Worm (Caenorhabditis elegans): ENCODE measurements around the gene ncs-4.

Gene ncs-4

DNA sequence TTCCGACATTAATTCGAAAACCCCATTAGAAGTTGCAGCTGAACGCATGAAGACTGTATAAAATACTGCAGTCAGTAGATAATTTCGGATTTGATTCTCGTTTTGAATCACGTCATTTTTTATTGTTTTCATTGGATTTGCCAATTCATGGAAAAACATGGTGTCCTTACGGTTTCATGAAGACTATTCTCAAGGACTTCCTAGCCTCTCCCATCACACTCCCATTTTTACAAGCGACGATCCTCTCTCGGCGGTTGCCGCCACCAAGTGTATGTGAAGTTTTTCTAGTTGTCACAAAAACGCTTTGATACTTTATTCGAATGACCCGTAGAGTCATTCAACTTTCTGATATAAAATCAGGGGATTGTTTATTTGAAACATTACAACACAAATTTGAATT lies 13.5 kb downstream of the ncs-4 start:
- TF ChIP-seq hmbx-1 (tag; optimal IDR thresholded peaks at IDR 0.05) (no peak), tra-4 (tag; optimal IDR thresholded peaks at IDR 0.05) (no peak), sea-1 (GFP tag; conservative IDR thresholded peaks at IDR 0.05) (no peak), pes-1 (GFP tag; IDR thresholded peaks at IDR 0.05) (no peak), flt-1 (GFP tag; IDR thresholded peaks at IDR 0.05) (no peak), ceh-36 (tag; optimal IDR thresholded peaks at IDR 0.05) (no peak), aly-1 (tag; optimal IDR thresholded peaks at IDR 0.05) (no peak), tbx-37 (GFP tag; conservative IDR thresholded peaks at IDR 0.05) (no peak), hnd-1 (tag; optimal IDR thresholded peaks at IDR 0.05) (no peak), tbx-11 (GFP tag; IDR thresholded peaks at IDR 0.05) (no peak), B0310.2 (tag; optimal IDR thresholded peaks at IDR 0.05) (no peak), ets-7 (tag; optimal IDR thresholded peaks at IDR 0.05) (no peak), ama-1 (optimal IDR thresholded peaks at IDR 0.05) (no peak), ceh-13 (GFP tag; optimal IDR thresholded peaks at IDR 0.05) (no peak), F13C5.2 (tag; optimal IDR thresholded peaks at IDR 0.05) (no peak), hmg-4 (GFP tag; optimal IDR thresholded peaks at IDR 0.05) (no peak), scrt-1 (GFP tag; IDR thresholded peaks at IDR 0.05) (no peak)

DNA sequence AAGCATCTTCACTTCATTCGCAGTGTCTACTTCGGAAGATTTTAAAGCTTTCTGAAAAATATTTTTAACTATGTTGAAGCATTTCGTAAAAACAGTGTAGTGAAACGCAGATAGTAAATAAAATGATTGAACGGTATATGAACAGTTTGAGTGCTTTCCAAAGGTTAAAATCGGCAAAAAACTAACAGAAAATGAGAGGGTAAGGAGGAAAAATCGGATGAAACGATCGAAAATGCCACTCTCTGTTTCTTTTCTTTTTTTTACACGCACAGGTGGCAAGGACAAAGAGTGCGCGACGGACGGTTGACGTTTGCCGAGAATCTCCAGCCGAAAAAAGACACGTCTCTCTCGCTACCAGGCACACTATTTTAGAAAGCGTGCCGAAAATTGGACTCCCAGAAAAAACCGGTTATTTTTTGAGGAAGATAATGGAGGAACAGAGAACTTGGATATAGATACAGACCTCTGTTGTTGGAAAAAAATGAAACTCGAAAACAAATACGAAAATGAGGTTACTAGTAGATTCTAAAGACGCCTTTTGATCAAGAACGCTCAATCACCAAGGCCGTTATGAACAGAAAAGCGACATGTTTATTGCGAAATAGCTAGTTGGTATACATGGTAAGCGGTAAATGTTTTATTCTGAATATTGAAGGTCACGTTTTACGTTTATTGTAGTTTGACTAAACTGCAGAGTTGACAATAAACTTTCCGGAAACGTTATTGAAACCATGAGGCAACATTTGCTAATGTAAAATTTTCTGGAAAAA lies 18.2 kb downstream of the ncs-4 start, which contains the start of gene myrf-2:
TSS of gene myrf-2 (minus strand) at position 51 of the 770 bp plus-strand sequence.
- no peak for TF ChIP-seq ceh-13 (GFP tag; optimal IDR thresholded peaks at IDR 0.05)
- TF ChIP-seq scrt-1 (GFP tag; IDR thresholded peaks at IDR 0.05): no peak
- TF ChIP-seq tbx-37 (GFP tag; conservative IDR thresholded peaks at IDR 0.05): no peak
- TF ChIP-seq hmg-4 (GFP tag; optimal IDR thresholded peaks at IDR 0.05): no peak
- no peak for TF ChIP-seq B0310.2 (tag; optimal IDR thresholded peaks at IDR 0.05)

DNA sequence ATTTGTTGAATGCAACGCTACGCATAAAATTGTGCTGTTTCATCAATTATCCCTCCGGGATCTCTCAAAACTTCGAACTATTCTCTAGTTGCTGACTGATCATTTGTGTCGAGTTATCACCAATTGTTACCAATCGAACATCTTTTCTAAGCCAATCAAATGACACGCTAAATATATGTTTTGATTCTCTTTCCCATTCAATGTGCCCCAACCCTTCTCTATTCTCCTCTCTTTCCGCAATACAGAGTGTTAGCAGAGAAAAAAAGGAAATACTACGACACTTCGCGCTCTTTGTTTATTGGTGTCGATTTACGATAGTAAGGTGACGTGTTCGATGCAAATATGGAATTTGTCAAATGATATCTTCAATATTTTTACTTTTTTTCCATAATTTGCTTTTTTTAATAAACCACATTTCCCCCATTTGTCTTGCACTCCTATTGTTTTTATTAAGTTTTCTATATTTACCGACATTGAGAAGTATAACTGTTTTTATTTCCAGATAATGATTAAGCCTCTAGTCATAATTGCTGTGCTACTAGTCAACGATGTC lies 21.0 kb downstream of the ncs-4 start, which contains the start of gene nucb-1:
TSS of gene nucb-1 (plus strand) at position 503 of the 553 bp plus-strand sequence.
- peak; percentile 5 for TF ChIP-seq hmg-4 (GFP tag; optimal IDR thresholded peaks at IDR 0.05)
- TF ChIP-seq ama-1 (optimal IDR thresholded peaks at IDR 0.05): no peak
- no peak for TF ChIP-seq pes-1 (GFP tag; IDR thresholded peaks at IDR 0.05)
- no peak for TF ChIP-seq sea-1 (GFP tag; conservative IDR thresholded peaks at IDR 0.05)
- TF ChIP-seq scrt-1 (GFP tag; IDR thresholded peaks at IDR 0.05): no peak
- no peak for TF ChIP-seq tbx-11 (GFP tag; IDR thresholded peaks at IDR 0.05)

ce11 chrX:10199202-10199601 lies 22.9 kb downstream of the ncs-4 start:
- TF ChIP-seq tra-4 (tag; optimal IDR thresholded peaks at IDR 0.05): no peak

DNA sequence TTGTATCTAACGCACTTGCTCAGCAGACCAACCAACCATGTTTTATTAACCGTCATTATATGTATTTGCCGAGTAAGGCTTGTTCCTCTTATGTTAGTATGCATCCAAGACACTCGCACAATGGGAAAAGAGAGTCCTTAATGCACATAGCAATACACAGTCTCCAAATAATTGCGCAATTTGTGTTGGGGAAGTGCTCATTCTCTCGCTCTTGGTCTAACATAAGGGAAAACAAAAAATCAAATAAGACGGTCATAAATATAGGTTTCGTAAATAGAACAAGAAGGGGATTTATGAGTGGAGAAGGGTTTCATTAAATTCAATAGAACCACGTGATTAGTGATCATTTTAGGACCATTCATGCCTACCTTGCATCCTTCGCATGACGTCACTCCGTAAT lies 27.2 kb downstream of the ncs-4 start:
- TF ChIP-seq pes-1 (GFP tag; IDR thresholded peaks at IDR 0.05) (peak; percentile 51; the same call in 1 of the 2 replicates), flt-1 (GFP tag; IDR thresholded peaks at IDR 0.05) (no peak), ceh-13 (GFP tag; optimal IDR thresholded peaks at IDR 0.05) (peak; percentile 11)

DNA sequence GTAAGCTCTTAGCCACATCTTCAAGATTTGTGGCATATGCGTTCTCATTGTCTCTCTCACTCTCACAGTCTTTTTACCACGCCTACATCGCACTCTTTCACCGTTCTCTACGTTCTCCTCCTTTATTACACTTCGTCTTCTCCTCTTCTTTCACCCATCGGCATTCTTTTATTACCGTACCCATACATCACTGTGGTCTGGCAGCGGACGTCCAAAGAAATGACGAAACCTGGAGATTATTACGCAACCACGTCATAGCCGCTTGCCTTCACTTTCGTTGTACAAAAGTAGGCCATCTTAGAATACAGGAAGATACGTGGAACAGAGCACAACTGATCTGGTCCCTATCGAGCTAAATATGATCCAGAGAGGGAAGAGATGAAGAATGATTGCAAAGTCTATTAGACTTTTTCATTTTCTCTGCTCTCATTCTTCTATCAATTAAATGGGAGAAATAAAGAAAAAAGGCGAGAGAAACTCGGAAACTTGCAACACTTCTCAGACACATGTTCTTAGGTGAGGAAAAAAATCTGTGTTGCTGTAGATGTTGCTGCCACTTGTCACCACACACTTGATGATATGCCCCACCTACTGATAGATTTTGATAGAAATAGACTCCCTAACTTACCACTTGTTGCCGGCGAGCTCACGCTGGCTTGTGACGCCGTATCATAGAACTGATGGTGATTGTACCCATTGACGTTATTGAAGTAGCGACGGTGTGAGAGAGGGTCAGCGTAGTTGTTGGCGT lies 28.2 kb downstream of the ncs-4 start:
- TF ChIP-seq aly-1 (tag; optimal IDR thresholded peaks at IDR 0.05): no peak
- TF ChIP-seq sea-1 (GFP tag; conservative IDR thresholded peaks at IDR 0.05): no peak
- no peak for TF ChIP-seq hmbx-1 (tag; optimal IDR thresholded peaks at IDR 0.05)
- TF ChIP-seq flt-1 (GFP tag; IDR thresholded peaks at IDR 0.05): 0 out of 2 replicates have a peak, but pooled peaks have one; percentile 5
- TF ChIP-seq ets-7 (tag; optimal IDR thresholded peaks at IDR 0.05): no peak
- no peak for TF ChIP-seq ceh-13 (GFP tag; optimal IDR thresholded peaks at IDR 0.05)
- TF ChIP-seq tra-4 (tag; optimal IDR thresholded peaks at IDR 0.05): no peak
- peak; percentile 48 for TF ChIP-seq ceh-36 (tag; optimal IDR thresholded peaks at IDR 0.05)
- TF ChIP-seq scrt-1 (GFP tag; IDR thresholded peaks at IDR 0.05): no peak
- TF ChIP-seq hmg-4 (GFP tag; optimal IDR thresholded peaks at IDR 0.05): peak; percentile 7
- no peak for TF ChIP-seq B0310.2 (tag; optimal IDR thresholded peaks at IDR 0.05)
- peak; percentile 47; the same call in 1 of the 2 replicates for TF ChIP-seq pes-1 (GFP tag; IDR thresholded peaks at IDR 0.05)
- 0 out of 2 replicates have a peak, but pooled peaks have one; percentile 14 for TF ChIP-seq tbx-11 (GFP tag; IDR thresholded peaks at IDR 0.05)
- TF ChIP-seq hnd-1 (tag; optimal IDR thresholded peaks at IDR 0.05): no peak

DNA sequence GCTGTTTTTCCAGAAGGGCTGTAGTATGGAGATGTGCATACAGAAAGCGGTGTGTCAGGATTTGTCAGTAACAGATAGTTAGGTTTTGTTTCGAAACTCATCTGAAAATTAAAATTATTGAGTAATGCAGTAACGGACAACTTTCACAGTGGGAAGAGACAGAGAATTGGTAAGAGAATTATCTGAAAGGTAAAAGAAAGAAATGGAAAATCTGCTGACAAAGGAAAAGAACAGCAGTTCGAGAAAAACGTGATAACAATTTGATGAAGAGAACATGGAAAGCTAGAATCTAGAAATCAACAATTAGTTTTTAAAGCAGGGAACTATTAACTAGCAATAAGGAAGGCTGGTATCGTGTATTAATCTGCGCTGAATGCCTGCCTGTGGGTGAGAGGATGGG lies 29.0 kb downstream of the ncs-4 start, which contains the start of gene sex-1:
TSS of gene sex-1 (minus strand) at position 101 of the 400 bp plus-strand sequence.
- TF ChIP-seq flt-1 (GFP tag; IDR thresholded peaks at IDR 0.05) (no peak), scrt-1 (GFP tag; IDR thresholded peaks at IDR 0.05) (no peak), aly-1 (tag; optimal IDR thresholded peaks at IDR 0.05) (no peak), ets-7 (tag; optimal IDR thresholded peaks at IDR 0.05) (no peak), tbx-11 (GFP tag; IDR thresholded peaks at IDR 0.05) (no peak), tbx-37 (GFP tag; conservative IDR thresholded peaks at IDR 0.05) (no peak), sea-1 (GFP tag; conservative IDR thresholded peaks at IDR 0.05) (no peak), F13C5.2 (tag; optimal IDR thresholded peaks at IDR 0.05) (no peak), hnd-1 (tag; optimal IDR thresholded peaks at IDR 0.05) (no peak), ceh-36 (tag; optimal IDR thresholded peaks at IDR 0.05) (no peak), pes-1 (GFP tag; IDR thresholded peaks at IDR 0.05) (no peak), ama-1 (optimal IDR thresholded peaks at IDR 0.05) (no peak)

Data from whole organism, early embryonic.